Fruit fly (Drosophila melanogaster) S2 (cell line): ENCODE measurements around the gene Saf-B.

Source experiments
- CG8478 ChIP-seq: fragments of >200 bp; optimal IDR thresholded peaks from 2 replicates; lab custom pipeline; 2018
- CTCF ChIP-seq, 2 experiments: fragments of >200 bp; optimal IDR thresholded peaks; 2 replicates each; lab custom pipeline; 2018

Saf-B gene

dm6 chr3R:24841063-24841462 is 23.8 kb downstream of the Saf-B start, which contains the start of gene CG33658:
CG33658 (minus strand) TSS chr3R:24841163.
- TF ChIP-seq CG8478 (lab: Kevin White, UChicago) = no peak
- no peak for TF ChIP-seq CTCF (optimal IDR thresholded peaks at IDR 0.05; lab: Kevin White, UChicago)

dm6 chr3R:24841635-24842034 is 24.4 kb downstream of the Saf-B start, which contains the start of gene Esp:
Esp (plus strand) TSS chr3R:24841935.
- TF ChIP-seq CG8478 (lab: Kevin White, UChicago) = no peak
- no peak for TF ChIP-seq CTCF (optimal IDR thresholded peaks at IDR 0.05; lab: Kevin White, UChicago)

- no peak for TF ChIP-seq CG8478 (lab: Kevin White, UChicago)
- TF ChIP-seq CTCF (optimal IDR thresholded peaks at IDR 0.05; lab: Kevin White, UChicago) = no peak
Observed at dm6 chr3R:24845148-24845547, 27.9 kb downstream of the Saf-B start.

- no peak for TF ChIP-seq CG8478 (lab: Kevin White, UChicago)
- TF ChIP-seq CTCF (optimal IDR thresholded peaks at IDR 0.05; lab: Kevin White, UChicago) = no peak
Observed at dm6 chr3R:24845952-24846848, 28.9 kb downstream of the Saf-B start.

- TF ChIP-seq CTCF (optimal IDR thresholded peaks at IDR 0.05; lab: Kevin White, UChicago) (no peak), CG8478 (lab: Kevin White, UChicago) (no peak)
Observed at dm6 chr3R:24850420-24850819, 33.2 kb downstream of the Saf-B start, which contains the start of gene CG7006. CG7006 (plus strand) TSS chr3R:24850627.

- no peak for TF ChIP-seq CG8478 (lab: Kevin White, UChicago)
- TF ChIP-seq CTCF (optimal IDR thresholded peaks at IDR 0.05; lab: Kevin White, UChicago) = no peak
Observed at dm6 chr3R:24851429-24851828, 34.2 kb downstream of the Saf-B start, which contains the start of gene Nct. Nct (plus strand) TSS chr3R:24851601.

- TF ChIP-seq CTCF (optimal IDR thresholded peaks at IDR 0.05; lab: Kevin White, UChicago) = no peak
- TF ChIP-seq CG8478 (lab: Kevin White, UChicago) = no peak
Observed at dm6 chr3R:24856143-24856542, 38.9 kb downstream of the Saf-B start, which contains the start of gene HDAC11. HDAC11 (minus strand) TSS chr3R:24856243.

dm6 chr3R:24857459-24857858 is 40.2 kb downstream of the Saf-B start, which contains the start of gene CAH4:
CAH4 (minus strand) TSS chr3R:24857559.
- TF ChIP-seq CTCF (optimal IDR thresholded peaks at IDR 0.05; lab: Kevin White, UChicago) = no peak

- TF ChIP-seq CG8478 (lab: Kevin White, UChicago) = no peak
- TF ChIP-seq CTCF (optimal IDR thresholded peaks at IDR 0.05; lab: Kevin White, UChicago) = no peak
Observed at dm6 chr3R:24859701-24860100, 42.4 kb downstream of the Saf-B start, which contains the start of gene ppk22. ppk22 (minus strand) TSS chr3R:24859801.

dm6 chr3R:24860316-24860826 is 43.1 kb downstream of the Saf-B start, which contains the start of gene CG13639:
CG13639 (minus strand) TSS chr3R:24860366.
- TF ChIP-seq CTCF (optimal IDR thresholded peaks at IDR 0.05; lab: Kevin White, UChicago) = no peak
- TF ChIP-seq CG8478 (lab: Kevin White, UChicago) = no peak

- TF ChIP-seq CG8478 (lab: Kevin White, UChicago) = no peak
- TF ChIP-seq CTCF (optimal IDR thresholded peaks at IDR 0.05; lab: Kevin White, UChicago) = no peak
Observed at dm6 chr3R:24862065-24862464, 44.8 kb downstream of the Saf-B start, which contains the start of gene CG13640. CG13640 (minus strand) TSS chr3R:24862165.

dm6 chr3R:24862574-24863089 is 45.4 kb downstream of the Saf-B start, which contains the start of gene CG7016:
CG7016 (plus strand) TSS chr3R:24862931.
- no peak for TF ChIP-seq CTCF (optimal IDR thresholded peaks at IDR 0.05; lab: Kevin White, UChicago)

dm6 chr3R:24863894-24864293 is 46.6 kb downstream of the Saf-B start:
- TF ChIP-seq CTCF (optimal IDR thresholded peaks at IDR 0.05; lab: Kevin White, UChicago) = no peak
- TF ChIP-seq CG8478 (lab: Kevin White, UChicago) = no peak

dm6 chr3R:24864719-24865400 is 47.6 kb downstream of the Saf-B start, which contains the start of the genes Srg1 and Elal:
Srg1 (minus strand) TSS chr3R:24864732.
Elal (plus strand) TSS chr3R:24865350.
- TF ChIP-seq CTCF (optimal IDR thresholded peaks at IDR 0.05; lab: Kevin White, UChicago) (no peak), CG8478 (lab: Kevin White, UChicago) (no peak)
